Worm (Caenorhabditis elegans): ENCODE results near the gene M153.5.

DNA sequence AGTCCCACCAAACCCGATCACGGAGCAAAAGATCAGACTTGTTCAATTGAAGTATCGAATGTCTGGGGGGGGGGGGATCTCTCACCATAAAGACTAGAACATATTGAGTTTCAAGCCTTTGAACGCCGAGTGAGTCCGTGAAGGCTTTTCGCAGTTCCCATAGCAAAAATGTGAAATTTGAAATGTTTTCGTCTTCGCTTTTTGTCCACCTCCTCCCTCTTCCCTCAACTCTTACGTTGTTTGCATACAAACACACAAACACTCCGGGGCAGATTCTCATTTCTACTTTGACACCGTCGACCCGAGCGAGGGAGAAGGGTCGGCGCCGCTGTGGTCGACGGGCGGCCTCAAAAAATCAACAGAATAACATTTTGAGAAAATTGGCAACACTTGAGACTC is 35.3 kb downstream of the M153.5 start:
- TF ChIP-seq him-1 (tag; optimal IDR thresholded peaks at IDR 0.05) (no peak), W03F9.2 (tag; optimal IDR thresholded peaks at IDR 0.05) (no peak), dao-5 (tag; optimal IDR thresholded peaks at IDR 0.05) (no peak)
